Fruit fly (Drosophila melanogaster) whole organism, embryonic: ENCODE results near the gene CG9628.

Experiments used
- Atf6 ChIP-seq: fragments of 200-800 bp; sonication (Bioruptor generic); IDR thresholded peaks from 2 replicates; pipeline ENCODE4 v1.3.6; 2022; ENCODE audit warnings: missing biosample characterization, missing genetic modification characterization
- CG10147 ChIP-seq: fragments of 200-800 bp; sonication (Bioruptor generic); optimal IDR thresholded peaks from 2 replicates; lab custom pipeline; 2019; ENCODE audit warnings: missing biosample characterization, mild to moderate bottlenecking, missing genetic modification characterization, moderate library complexity
- CG10267 ChIP-seq: fragments of 200-800 bp; sonication (Bioruptor generic); optimal IDR thresholded peaks from 2 replicates; lab custom pipeline; 2018; ENCODE audit warnings: missing biosample characterization, mild to moderate bottlenecking, missing genetic modification characterization, moderate library complexity
- CG10462 ChIP-seq: fragments of 200-800 bp; sonication (Bioruptor generic); optimal IDR thresholded peaks from 2 replicates; lab custom pipeline; 2016; ENCODE audit warnings: missing biosample characterization, missing genetic modification characterization
- CG10959 ChIP-seq: fragments of 200-800 bp; sonication (Bioruptor generic); IDR thresholded peaks from 2 replicates; pipeline ENCODE4 v1.3.6; 2022; ENCODE audit warnings: missing biosample characterization, missing genetic modification characterization
- CG10979 ChIP-seq: fragments of 200-800 bp; sonication (Bioruptor generic); optimal IDR thresholded peaks from 2 replicates; lab custom pipeline; 2018; ENCODE audit warnings: missing biosample characterization, mild to moderate bottlenecking, missing genetic modification characterization, moderate library complexity
- CG12391 ChIP-seq: fragments of 200-800 bp; sonication (Bioruptor generic); optimal IDR thresholded peaks from 3 replicates; lab custom pipeline; 2018; ENCODE audit warnings: missing biosample characterization, mild to moderate bottlenecking, missing genetic modification characterization, moderate library complexity
- CG12659 ChIP-seq: fragments of 200-800 bp; sonication (Bioruptor generic); optimal IDR thresholded peaks from 3 replicates; lab custom pipeline; 2017; ENCODE audit warnings: mild to moderate bottlenecking, missing biosample characterization, missing genetic modification reagents, missing genetic modification characterization
- CG12769 ChIP-seq: fragments of 200-800 bp; sonication (Bioruptor generic); optimal IDR thresholded peaks from 2 replicates; lab custom pipeline; 2019; ENCODE audit warnings: missing biosample characterization, mild to moderate bottlenecking, missing genetic modification characterization, moderate library complexity
- CG14050 ChIP-seq: fragments of 200-800 bp; sonication (Bioruptor generic); IDR thresholded peaks from 3 replicates; pipeline ENCODE4 v1.3.6; 2022; ENCODE audit warnings: missing biosample characterization, missing genetic modification characterization
- CG1603 ChIP-seq: fragments of 200-800 bp; sonication (Bioruptor generic); optimal IDR thresholded peaks from 2 replicates; lab custom pipeline; 2019; ENCODE audit warnings: missing biosample characterization, mild to moderate bottlenecking, missing genetic modification characterization, moderate library complexity
- CG1832 ChIP-seq: fragments of 200-800 bp; sonication (Bioruptor generic); optimal IDR thresholded peaks from 2 replicates; lab custom pipeline; 2017; ENCODE audit warnings: missing biosample characterization, mild to moderate bottlenecking, missing genetic modification characterization, inconsistent platforms
- CG2875 ChIP-seq: fragments of 200-800 bp; sonication (Bioruptor generic); optimal IDR thresholded peaks from 2 replicates; lab custom pipeline; 2017; ENCODE audit warnings: missing biosample characterization, mild to moderate bottlenecking, missing genetic modification characterization, missing genetic modification reagents
- CG30431 ChIP-seq: fragments of 200-800 bp; sonication (Bioruptor generic); optimal IDR thresholded peaks from 2 replicates; lab custom pipeline; 2017; ENCODE audit warnings: missing biosample characterization, missing genetic modification characterization
- CG3163 ChIP-seq: fragments of 200-800 bp; sonication (Bioruptor generic); optimal IDR thresholded peaks from 3 replicates; lab custom pipeline; 2016; ENCODE audit warnings: missing biosample characterization, missing genetic modification characterization
- CG42726 ChIP-seq: fragments of 200-800 bp; sonication (Bioruptor generic); IDR thresholded peaks from 2 replicates; pipeline ENCODE4 v1.3.6; 2022; ENCODE audit warnings: missing biosample characterization, missing genetic modification characterization; ENCODE audit not compliant: partially characterized antibody
- CG4282 ChIP-seq: fragments of 200-800 bp; sonication (Bioruptor generic); optimal IDR thresholded peaks from 2 replicates; lab custom pipeline; 2016; ENCODE audit warnings: missing biosample characterization, missing genetic modification characterization
- CG43689 ChIP-seq: fragments of 200-800 bp; sonication (Bioruptor generic); IDR thresholded peaks from 2 replicates; pipeline ENCODE4 v1.3.6; 2022; ENCODE audit warnings: missing biosample characterization, missing genetic modification characterization
- CG5245 ChIP-seq: fragments of 200-800 bp; sonication (Bioruptor generic); optimal IDR thresholded peaks from 3 replicates; lab custom pipeline; 2016; ENCODE audit warnings: missing biosample characterization, missing genetic modification characterization
- CG6689 ChIP-seq: fragments of 200-800 bp; sonication (Bioruptor generic); IDR thresholded peaks from 2 replicates; pipeline ENCODE4 v1.3.6; 2022; ENCODE audit warnings: missing biosample characterization, missing genetic modification characterization
- CG8478 ChIP-seq: fragments of >200 bp; optimal IDR thresholded peaks from 2 replicates; lab custom pipeline; 2018
- CHES-1-like ChIP-seq: fragments of 200-800 bp; sonication (Bioruptor generic); optimal IDR thresholded peaks from 2 replicates; lab custom pipeline; 2016; ENCODE audit warnings: missing biosample characterization, missing genetic modification characterization
- Dek ChIP-seq: fragments of 200-800 bp; sonication (Bioruptor generic); optimal IDR thresholded peaks from 3 replicates; lab custom pipeline; 2019; ENCODE audit warnings: missing biosample characterization, mild to moderate bottlenecking, missing genetic modification characterization, moderate library complexity
- Dref ChIP-seq: fragments of 200-800 bp; sonication (Bioruptor generic); IDR thresholded peaks from 2 replicates; pipeline ENCODE4 v1.3.6; 2022; ENCODE audit warnings: missing biosample characterization, missing genetic modification characterization
- Hand ChIP-seq: fragments of 200-800 bp; sonication (Bioruptor generic); optimal IDR thresholded peaks from 2 replicates; lab custom pipeline; 2017; ENCODE audit warnings: mild to moderate bottlenecking, missing biosample characterization, missing genetic modification reagents, missing genetic modification characterization
- Hey ChIP-seq: fragments of 200-800 bp; sonication (Bioruptor generic); optimal IDR thresholded peaks from 3 replicates; lab custom pipeline; 2018; ENCODE audit warnings: missing biosample characterization, mild to moderate bottlenecking, missing genetic modification characterization
- Jarid2 ChIP-seq: fragments of 200-800 bp; sonication (Bioruptor generic); optimal IDR thresholded peaks from 3 replicates; lab custom pipeline; 2017; ENCODE audit warnings: mild to moderate bottlenecking, missing biosample characterization, missing genetic modification reagents, missing genetic modification characterization
- MBD-R2 ChIP-seq: fragments of 200-800 bp; sonication (Bioruptor generic); IDR thresholded peaks from 2 replicates; pipeline ENCODE4 v1.3.6; 2022; ENCODE audit warnings: missing biosample characterization, missing genetic modification characterization
- MTF-1 ChIP-seq: fragments of 200-800 bp; sonication (Bioruptor generic); optimal IDR thresholded peaks from 2 replicates; lab custom pipeline; 2018; ENCODE audit warnings: missing biosample characterization, mild to moderate bottlenecking, missing genetic modification characterization, borderline replicate concordance
- ac ChIP-seq: fragments of 200-800 bp; sonication (Bioruptor generic); optimal IDR thresholded peaks from 3 replicates; lab custom pipeline; 2017; ENCODE audit warnings: missing biosample characterization, mild to moderate bottlenecking, missing genetic modification characterization
- cwo ChIP-seq: fragments of 200-800 bp; sonication (Bioruptor generic); optimal IDR thresholded peaks from 3 replicates; lab custom pipeline; 2017; ENCODE audit warnings: missing biosample characterization, missing genetic modification characterization, mild to moderate bottlenecking, moderate library complexity, missing genetic modification reagents
- dan ChIP-seq: fragments of 200-800 bp; sonication (Bioruptor generic); IDR thresholded peaks from 2 replicates; pipeline ENCODE4 v1.3.6; 2022; ENCODE audit warnings: missing biosample characterization, missing genetic modification characterization
- dati ChIP-seq: fragments of 200-800 bp; sonication (Bioruptor generic); IDR thresholded peaks from 2 replicates; pipeline ENCODE4 v1.3.6; 2022; ENCODE audit warnings: missing biosample characterization, missing genetic modification characterization
- dm ChIP-seq: fragments of 200-800 bp; sonication (Bioruptor generic); optimal IDR thresholded peaks from 3 replicates; lab custom pipeline; 2016; ENCODE audit warnings: missing biosample characterization, missing genetic modification characterization
- eyg ChIP-seq: fragments of 200-800 bp; sonication (Bioruptor generic); optimal IDR thresholded peaks from 3 replicates; lab custom pipeline; 2016; ENCODE audit warnings: missing biosample characterization, missing genetic modification characterization
- fu2 ChIP-seq: fragments of 200-800 bp; sonication (Bioruptor generic); optimal IDR thresholded peaks from 2 replicates; lab custom pipeline; 2016; ENCODE audit warnings: missing biosample characterization, missing genetic modification characterization
- gcm ChIP-seq: fragments of 200-800 bp; sonication (Bioruptor generic); optimal IDR thresholded peaks from 2 replicates; lab custom pipeline; 2019; ENCODE audit warnings: missing biosample characterization, mild to moderate bottlenecking, missing genetic modification characterization, moderate library complexity
- gcm2 ChIP-seq: fragments of 200-800 bp; sonication (Bioruptor generic); optimal IDR thresholded peaks from 2 replicates; lab custom pipeline; 2016; ENCODE audit warnings: missing biosample characterization, missing genetic modification characterization
- hbn ChIP-seq: fragments of 200-800 bp; sonication (Bioruptor generic); IDR thresholded peaks from 2 replicates; pipeline ENCODE4 v1.3.6; 2022; ENCODE audit warnings: missing biosample characterization, missing genetic modification characterization; ENCODE audit not compliant: partially characterized antibody
- hkb ChIP-seq, 2 experiments: fragments of 200-800 bp in 1 of 2; fragments of >200 bp in 1 of 2; sonication (Bioruptor generic) in 1 of 2; IDR thresholded peaks in 1 of 2; optimal IDR thresholded peaks in 1 of 2; 2 replicates each; pipeline versions ENCODE4 v1.3.6 to Lab custom; 2017 to 2022; ENCODE audit warnings: missing biosample characterization in 1 of 2, missing genetic modification characterization in 1 of 2
- kay ChIP-seq: fragments of 200-800 bp; sonication (Bioruptor generic); optimal IDR thresholded peaks from 2 replicates; lab custom pipeline; 2016; ENCODE audit warnings: missing biosample characterization, missing genetic modification characterization
- onecut ChIP-seq: fragments of 200-800 bp; sonication (Bioruptor generic); IDR thresholded peaks from 2 replicates; pipeline ENCODE4 v1.3.6; 2022; ENCODE audit warnings: missing biosample characterization, missing genetic modification characterization
- pros ChIP-seq: fragments of 200-800 bp; sonication (Bioruptor generic); optimal IDR thresholded peaks from 3 replicates; lab custom pipeline; 2019; ENCODE audit warnings: missing biosample characterization, mild to moderate bottlenecking, missing genetic modification characterization, moderate library complexity
- pum ChIP-seq: fragments of 200-800 bp; sonication (Bioruptor generic); optimal IDR thresholded peaks from 2 replicates; lab custom pipeline; 2016; ENCODE audit warnings: missing biosample characterization, missing genetic modification characterization
- ranshi ChIP-seq: fragments of 200-800 bp; sonication (Bioruptor generic); IDR thresholded peaks from 2 replicates; pipeline ENCODE4 v1.3.6; 2022; ENCODE audit warnings: missing biosample characterization, missing genetic modification characterization
- ro ChIP-seq: fragments of 200-800 bp; sonication (Bioruptor generic); IDR thresholded peaks from 2 replicates; pipeline ENCODE4 v1.3.6; 2022; ENCODE audit warnings: missing biosample characterization, missing genetic modification characterization
- sima ChIP-seq: fragments of 200-800 bp; sonication (Bioruptor generic); optimal IDR thresholded peaks from 2 replicates; lab custom pipeline; 2016; ENCODE audit warnings: missing biosample characterization, missing genetic modification characterization
- tin ChIP-seq: fragments of 200-800 bp; sonication (Bioruptor generic); optimal IDR thresholded peaks from 3 replicates; lab custom pipeline; 2016; ENCODE audit warnings: missing biosample characterization, missing genetic modification characterization
- tup ChIP-seq: fragments of 200-800 bp; sonication (Bioruptor generic); optimal IDR thresholded peaks from 2 replicates; lab custom pipeline; 2016; ENCODE audit warnings: missing biosample characterization, mild to moderate bottlenecking, missing genetic modification characterization, moderate library complexity

CG9628 gene

dm6 chr3L:14634019-14634772 lies 11.6 kb downstream of the CG9628 start (continued):
- TF ChIP-seq Atf6 (GFP tag; lab: Robert Waterston, UW) = 0 out of 2 replicates have a peak, but pooled peaks have one; percentile 24
- no peak for TF ChIP-seq dm (GFP tag; lab: Kevin White, UChicago)
- no peak for TF ChIP-seq CG12769
- TF ChIP-seq fu2 (GFP tag; lab: Kevin White, UChicago) = no peak
- TF ChIP-seq Hand = no peak
- peak; percentile 48 for TF ChIP-seq CG1603 (tag; lab: Kevin White, UChicago)
- no peak for TF ChIP-seq Hey (tag; lab: Kevin White, UChicago)
- no peak for TF ChIP-seq CG14050
- no peak for TF ChIP-seq ac
- no peak; the same call in 1 of the 2 replicates for TF ChIP-seq MBD-R2 (GFP tag; lab: Robert Waterston, UW)
- no peak for TF ChIP-seq hkb (optimal IDR thresholded peaks at IDR 0.05; lab: Kevin White, UChicago)
- 0 out of 2 replicates have a peak, but pooled peaks have one; percentile 27 for TF ChIP-seq hkb (GFP tag; IDR thresholded peaks at IDR 0.05; lab: Robert Waterston, UW)
- 0 out of 2 replicates have a peak, but pooled peaks have one; percentile 21 for TF ChIP-seq CG6689 (GFP tag; lab: Robert Waterston, UW)
- no peak for TF ChIP-seq CG8478 (lab: Kevin White, UChicago)
- no peak for TF ChIP-seq Jarid2 (GFP tag; lab: Kevin White, UChicago)
- TF ChIP-seq CG1832 (GFP tag; lab: Kevin White, UChicago) = no peak
- TF ChIP-seq pros (GFP tag; lab: Kevin White, UChicago) = no peak
- TF ChIP-seq CG10267 (tag; lab: Kevin White, UChicago) = no peak
- TF ChIP-seq tin (GFP tag; lab: Kevin White, UChicago) = peak; percentile 25
- peak; percentile 44 for TF ChIP-seq CG10979
- TF ChIP-seq CG42726 (GFP tag; lab: Robert Waterston, UW) = no peak
- TF ChIP-seq MTF-1 = no peak
- TF ChIP-seq ro (GFP tag; lab: Robert Waterston, UW) = no peak
- TF ChIP-seq CG3163 (GFP tag; lab: Kevin White, UChicago) = no peak
- no peak for TF ChIP-seq kay (GFP tag; lab: Kevin White, UChicago)
- TF ChIP-seq dan (GFP tag; lab: Robert Waterston, UW) = no peak
- TF ChIP-seq tup = peak; percentile 33
- TF ChIP-seq eyg = no peak
- peak; percentile 25 for TF ChIP-seq CG12391 (tag; lab: Kevin White, UChicago)
- TF ChIP-seq Dref (GFP tag; lab: Robert Waterston, UW) = no peak
- no peak for TF ChIP-seq onecut (GFP tag; lab: Robert Waterston, UW)
- no peak for TF ChIP-seq CG30431 (GFP tag; lab: Kevin White, UChicago)
- peak; percentile 10 for TF ChIP-seq gcm (GFP tag; lab: Kevin White, UChicago)
- TF ChIP-seq CG10147 (GFP tag; lab: Kevin White, UChicago) = no peak
- peak; percentile 47 for TF ChIP-seq ranshi (GFP tag; lab: Robert Waterston, UW)
- TF ChIP-seq CG10959 (GFP tag; lab: Robert Waterston, UW) = 0 out of 2 replicates have a peak, but pooled peaks have one; percentile 20
- TF ChIP-seq gcm2 (GFP tag; lab: Kevin White, UChicago) = no peak
- no peak for TF ChIP-seq sima (GFP tag; lab: Kevin White, UChicago)
- TF ChIP-seq cwo (GFP tag; lab: Kevin White, UChicago) = no peak
- no peak for TF ChIP-seq Dek (tag; lab: Kevin White, UChicago)
- TF ChIP-seq CG12659 (GFP tag; lab: Kevin White, UChicago) = no peak
- no peak for TF ChIP-seq hbn
- TF ChIP-seq dati (GFP tag; lab: Robert Waterston, UW) = no peak
- no peak for TF ChIP-seq CHES-1-like (GFP tag; lab: Kevin White, UChicago)
- no peak for TF ChIP-seq CG5245 (GFP tag; lab: Kevin White, UChicago)
- TF ChIP-seq pum (GFP tag; lab: Kevin White, UChicago) = no peak
- no peak for TF ChIP-seq CG2875 (GFP tag; lab: Kevin White, UChicago)
- TF ChIP-seq CG4282 (GFP tag; lab: Kevin White, UChicago) = no peak
- no peak for TF ChIP-seq CG43689 (GFP tag; lab: Robert Waterston, UW)
- TF ChIP-seq CG10462 (GFP tag; lab: Kevin White, UChicago) = no peak
